Fruit fly (Drosophila melanogaster) whole organism: ENCODE data around the gene CG43954.

Experiments
- CG8478 ChIP-seq: fragments of >200 bp; optimal IDR thresholded peaks from 2 replicates; lab custom pipeline; 2018; ENCODE audit warnings: inconsistent platforms
- EcR ChIP-seq, 2 experiments: fragments of >200 bp; optimal IDR thresholded peaks; 2 replicates each; lab custom pipeline; 2017; ENCODE audit warnings: missing biosample characterization in 2 of 2, missing genetic modification characterization in 2 of 2, missing genetic modification reagents in 2 of 2

DNA sequence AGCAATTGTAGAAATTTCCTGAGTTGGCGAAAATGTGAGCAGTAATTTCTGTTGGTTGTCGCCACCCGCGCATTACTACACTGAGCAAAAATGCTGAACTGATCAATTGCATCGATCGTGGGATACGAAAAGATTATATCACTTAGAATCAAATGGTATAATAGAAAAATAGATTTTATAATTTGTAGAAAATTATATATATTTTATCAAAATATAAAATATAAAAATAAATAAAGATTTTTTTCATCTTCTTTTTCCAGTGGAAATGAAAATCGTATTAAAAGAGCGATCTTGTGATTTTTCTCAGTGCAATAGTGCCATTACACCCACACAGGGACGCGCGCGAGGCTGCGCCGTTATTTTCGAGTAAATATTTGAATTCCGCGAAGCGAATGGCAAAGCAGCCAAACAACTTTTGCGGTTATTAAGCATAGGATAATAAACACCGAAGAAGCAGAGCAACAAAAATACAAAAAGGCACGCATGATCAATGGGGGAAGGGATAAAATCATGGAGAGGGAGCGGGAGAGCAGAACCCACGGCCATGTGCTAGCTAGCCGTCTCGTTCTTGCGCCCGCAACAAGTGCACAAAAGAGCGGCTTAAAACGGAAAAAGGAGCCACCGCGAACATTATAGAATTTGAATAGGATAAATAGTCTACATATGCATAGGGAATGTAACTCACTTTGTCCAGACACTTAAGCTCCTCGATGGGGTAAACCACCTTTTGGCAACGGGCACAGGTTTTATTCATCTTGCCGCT, 1.0 kb downstream of the CG43954 start:
- TF ChIP-seq EcR (GFP tag; optimal IDR thresholded peaks at IDR 0.05; lab: Kevin White, UChicago) (no peak), CG8478 (lab: Kevin White, UChicago) (no peak)
